Fruit fly (Drosophila melanogaster) whole organism, embryonic: Measurements from ENCODE around the gene eIF3l.

ENCODE experiments used
- Abd-B ChIP-seq: fragments of 200-800 bp; sonication (Bioruptor generic); optimal IDR thresholded peaks from 2 replicates; lab custom pipeline; 2018; ENCODE audit warnings: missing biosample characterization, mild to moderate bottlenecking, missing genetic modification characterization, moderate library complexity
- Bteb2 ChIP-seq: fragments of 200-800 bp; sonication (Bioruptor generic); optimal IDR thresholded peaks from 2 replicates; lab custom pipeline; 2016; ENCODE audit warnings: missing biosample characterization, missing genetic modification characterization
- CG13775 ChIP-seq: fragments of 200-800 bp; sonication (Bioruptor generic); optimal IDR thresholded peaks from 3 replicates; lab custom pipeline; 2017; ENCODE audit warnings: missing biosample characterization, mild to moderate bottlenecking, missing genetic modification characterization
- CG14050 ChIP-seq: fragments of 200-800 bp; sonication (Bioruptor generic); IDR thresholded peaks from 3 replicates; pipeline ENCODE4 v1.3.6; 2022; ENCODE audit warnings: missing biosample characterization, missing genetic modification characterization
- CG14667 ChIP-seq: fragments of 200-800 bp; sonication (Bioruptor generic); IDR thresholded peaks from 2 replicates; pipeline ENCODE4 v1.3.6; 2022; ENCODE audit warnings: missing biosample characterization, missing genetic modification characterization
- CG17328 ChIP-seq: fragments of 200-800 bp; sonication (Bioruptor generic); IDR thresholded peaks from 2 replicates; pipeline ENCODE4 v1.3.6; 2022; ENCODE audit warnings: missing biosample characterization, missing genetic modification characterization
- CG18262 ChIP-seq: fragments of 200-800 bp; optimal IDR thresholded peaks from 3 replicates; lab custom pipeline; 2019; ENCODE audit warnings: missing biosample characterization, mild to moderate bottlenecking, missing genetic modification characterization, moderate library complexity
- CG18764 ChIP-seq: fragments of 200-800 bp; sonication (Bioruptor generic); optimal IDR thresholded peaks from 3 replicates; lab custom pipeline; 2016; ENCODE audit warnings: missing biosample characterization, missing genetic modification characterization
- CG2129 ChIP-seq: fragments of 200-800 bp; sonication (Bioruptor generic); IDR thresholded peaks from 2 replicates; pipeline ENCODE4 v1.3.6; 2022; ENCODE audit warnings: missing biosample characterization, missing genetic modification characterization; ENCODE audit not compliant: partially characterized antibody
- CG2202 ChIP-seq: fragments of 200-800 bp; sonication (Bioruptor generic); optimal IDR thresholded peaks from 2 replicates; lab custom pipeline; 2018; ENCODE audit warnings: missing biosample characterization, mild to moderate bottlenecking, missing genetic modification characterization
- CG2678 ChIP-seq: fragments of 200-800 bp; sonication (Bioruptor generic); optimal IDR thresholded peaks from 3 replicates; lab custom pipeline; 2019; ENCODE audit warnings: missing biosample characterization, mild to moderate bottlenecking, missing genetic modification characterization, moderate library complexity
- CG2712 ChIP-seq: fragments of 200-800 bp; optimal IDR thresholded peaks from 3 replicates; lab custom pipeline; 2019; ENCODE audit warnings: missing biosample characterization, mild to moderate bottlenecking, missing genetic modification characterization, moderate library complexity
- CG32532 ChIP-seq: fragments of 200-800 bp; sonication (Bioruptor generic); IDR thresholded peaks from 2 replicates; pipeline ENCODE4 v1.3.6; 2022; ENCODE audit warnings: missing biosample characterization, missing genetic modification characterization
- CG32767 ChIP-seq: fragments of 200-800 bp; sonication (Bioruptor generic); IDR thresholded peaks from 2 replicates; pipeline ENCODE4 v1.3.6; 2022; ENCODE audit warnings: missing biosample characterization, missing genetic modification characterization
- CG4854 ChIP-seq: fragments of 200-800 bp; sonication (Bioruptor generic); optimal IDR thresholded peaks from 2 replicates; lab custom pipeline; 2016; ENCODE audit warnings: missing biosample characterization, missing genetic modification characterization, inconsistent platforms
- CG5180 ChIP-seq: fragments of 200-800 bp; sonication (Bioruptor generic); optimal IDR thresholded peaks from 3 replicates; lab custom pipeline; 2017; ENCODE audit warnings: missing biosample characterization, missing genetic modification characterization, mild to moderate bottlenecking, moderate library complexity, missing genetic modification reagents
- CG6175 ChIP-seq: fragments of 200-800 bp; sonication (Bioruptor generic); IDR thresholded peaks from 3 replicates; pipeline ENCODE4 v1.3.6; 2022; ENCODE audit warnings: missing biosample characterization, missing genetic modification characterization
- CG6254 ChIP-seq: fragments of 200-800 bp; sonication (Bioruptor generic); optimal IDR thresholded peaks from 3 replicates; lab custom pipeline; 2017; ENCODE audit warnings: mild to moderate bottlenecking, missing biosample characterization, missing genetic modification reagents, missing genetic modification characterization
- CG6683 ChIP-seq: fragments of 200-800 bp; sonication (Bioruptor generic); optimal IDR thresholded peaks from 2 replicates; lab custom pipeline; 2017; ENCODE audit warnings: missing biosample characterization, mild to moderate bottlenecking, missing genetic modification characterization, missing genetic modification reagents
- CG8359 ChIP-seq: fragments of 200-800 bp; sonication (Bioruptor generic); optimal IDR thresholded peaks from 2 replicates; lab custom pipeline; 2017; ENCODE audit warnings: missing biosample characterization, mild to moderate bottlenecking, missing genetic modification characterization, borderline replicate concordance
- CoRest ChIP-seq: fragments of 200-800 bp; sonication (Bioruptor generic); optimal IDR thresholded peaks from 3 replicates; lab custom pipeline; 2018; ENCODE audit warnings: missing biosample characterization, mild to moderate bottlenecking, missing genetic modification characterization, moderate library complexity
- E2f2 ChIP-seq: fragments of 200-800 bp; sonication (Bioruptor generic); IDR thresholded peaks from 2 replicates; pipeline ENCODE4 v1.3.6; 2022; ENCODE audit warnings: missing biosample characterization, missing genetic modification characterization
- HLHmδ ChIP-seq: fragments of 200-800 bp; sonication (Bioruptor generic); optimal IDR thresholded peaks from 2 replicates; lab custom pipeline; 2018; ENCODE audit warnings: missing biosample characterization, mild to moderate bottlenecking, missing genetic modification characterization, moderate library complexity
- Hmr ChIP-seq: fragments of 200-800 bp; sonication (Bioruptor generic); optimal IDR thresholded peaks from 3 replicates; lab custom pipeline; 2017; ENCODE audit warnings: mild to moderate bottlenecking, missing biosample characterization, missing genetic modification reagents, missing genetic modification characterization
- Hr51 ChIP-seq, 2 experiments: fragments of 200-800 bp; sonication (Bioruptor generic); optimal IDR thresholded peaks; 2 replicates in 1 of 2; 3 replicates in 1 of 2; lab custom pipeline; 2016 to 2018; ENCODE audit warnings: missing biosample characterization in 2 of 2, missing genetic modification characterization in 2 of 2, mild to moderate bottlenecking in 1 of 2, moderate library complexity in 1 of 2
- MBD-R2 ChIP-seq: fragments of 200-800 bp; sonication (Bioruptor generic); IDR thresholded peaks from 2 replicates; pipeline ENCODE4 v1.3.6; 2022; ENCODE audit warnings: missing biosample characterization, missing genetic modification characterization
- Oaz ChIP-seq: fragments of 200-800 bp; sonication (Bioruptor generic); IDR thresholded peaks from 2 replicates; pipeline ENCODE4 v1.3.6; 2022; ENCODE audit warnings: missing biosample characterization, missing genetic modification characterization
- Sin3A ChIP-seq: fragments of >200 bp; optimal IDR thresholded peaks from 2 replicates; lab custom pipeline; 2018
- Sry-δ ChIP-seq: fragments of 200-800 bp; sonication (Bioruptor generic); optimal IDR thresholded peaks from 2 replicates; lab custom pipeline; 2016; ENCODE audit warnings: missing biosample characterization, missing genetic modification characterization
- Taf1 ChIP-seq: fragments of 200-800 bp; sonication (Bioruptor generic); IDR thresholded peaks from 2 replicates; pipeline ENCODE4 v1.3.6; 2022; ENCODE audit warnings: missing biosample characterization, missing genetic modification characterization
- Xrp1 ChIP-seq: fragments of 200-800 bp; sonication (Bioruptor generic); IDR thresholded peaks from 2 replicates; pipeline ENCODE4 v1.3.6; 2022; ENCODE audit warnings: missing biosample characterization, missing genetic modification characterization
- ab ChIP-seq: fragments of 200-800 bp; sonication (Bioruptor generic); optimal IDR thresholded peaks from 2 replicates; lab custom pipeline; 2016; ENCODE audit warnings: missing biosample characterization, missing genetic modification characterization
- btn ChIP-seq: fragments of 200-800 bp; sonication (Bioruptor generic); optimal IDR thresholded peaks from 2 replicates; lab custom pipeline; 2016; ENCODE audit warnings: missing biosample characterization, missing genetic modification characterization
- corto ChIP-seq: fragments of 200-800 bp; sonication (Bioruptor generic); optimal IDR thresholded peaks from 2 replicates; lab custom pipeline; 2016; ENCODE audit warnings: missing biosample characterization, mild to moderate bottlenecking, missing genetic modification characterization, moderate library complexity
- disco-r ChIP-seq: fragments of 200-800 bp; sonication (Bioruptor generic); optimal IDR thresholded peaks from 2 replicates; lab custom pipeline; 2016; ENCODE audit warnings: missing biosample characterization, missing genetic modification characterization
- dmrt11E ChIP-seq: fragments of 200-800 bp; sonication (Bioruptor generic); optimal IDR thresholded peaks from 3 replicates; lab custom pipeline; 2018; ENCODE audit warnings: missing biosample characterization, mild to moderate bottlenecking, missing genetic modification characterization, moderate library complexity
- eve ChIP-seq, 2 experiments: fragments of >200 bp; optimal IDR thresholded peaks; 2 replicates each; lab custom pipeline; 2017; ENCODE audit warnings: missing biosample characterization in 2 of 2, missing genetic modification characterization in 2 of 2
- exex ChIP-seq: fragments of 200-800 bp; sonication (Bioruptor generic); optimal IDR thresholded peaks from 4 replicates; lab custom pipeline; 2018; ENCODE audit warnings: missing biosample characterization, mild to moderate bottlenecking, missing genetic modification characterization, moderate library complexity
- gce ChIP-seq: fragments of 200-800 bp; sonication (Bioruptor generic); IDR thresholded peaks from 3 replicates; pipeline ENCODE4 v1.3.6; 2022; ENCODE audit warnings: missing biosample characterization, missing genetic modification characterization
- kni ChIP-seq: fragments of 200-800 bp; sonication (Bioruptor generic); optimal IDR thresholded peaks from 3 replicates; lab custom pipeline; 2017; ENCODE audit warnings: mild to moderate bottlenecking, missing biosample characterization, missing genetic modification reagents, missing genetic modification characterization
- lmd ChIP-seq: fragments of 200-800 bp; sonication (Bioruptor generic); IDR thresholded peaks from 2 replicates; pipeline ENCODE4 v1.3.6; 2022; ENCODE audit warnings: missing biosample characterization, missing genetic modification characterization
- nerfin-1 ChIP-seq: fragments of 200-800 bp; sonication (Bioruptor generic); optimal IDR thresholded peaks from 3 replicates; lab custom pipeline; 2019; ENCODE audit warnings: missing biosample characterization, mild to moderate bottlenecking, missing genetic modification characterization, moderate library complexity
- otp ChIP-seq: fragments of 200-800 bp; sonication (Bioruptor generic); IDR thresholded peaks from 3 replicates; pipeline ENCODE4, ENCODE4 v1.3.6; 2022; ENCODE audit warnings: missing biosample characterization, missing genetic modification characterization
- pnt ChIP-seq: fragments of 200-800 bp; sonication (Bioruptor generic); optimal IDR thresholded peaks from 3 replicates; lab custom pipeline; 2016; ENCODE audit warnings: missing biosample characterization, missing genetic modification characterization
- sens ChIP-seq: fragments of 200-800 bp; sonication (Bioruptor generic); peaks from one replicate; lab custom pipeline; 2016; ENCODE audit warnings: missing biosample characterization, missing genetic modification characterization
- sim ChIP-seq: fragments of 200-800 bp; sonication (Bioruptor generic); IDR thresholded peaks from 2 replicates; pipeline ENCODE4 v1.3.6; 2022; ENCODE audit warnings: missing biosample characterization, missing genetic modification characterization
- slbo ChIP-seq: fragments of 200-800 bp; sonication (Bioruptor generic); IDR thresholded peaks from 2 replicates; pipeline ENCODE4 v1.3.6; 2022; ENCODE audit warnings: missing biosample characterization, missing genetic modification characterization
- sr ChIP-seq: fragments of 200-800 bp; sonication (Bioruptor generic); IDR thresholded peaks from 3 replicates; pipeline ENCODE4 v1.3.6; 2022; ENCODE audit warnings: missing biosample characterization, missing genetic modification characterization
- unpg ChIP-seq: fragments of 200-800 bp; sonication (Bioruptor generic); optimal IDR thresholded peaks from 3 replicates; lab custom pipeline; 2018; ENCODE audit warnings: missing biosample characterization, mild to moderate bottlenecking, missing genetic modification characterization, moderate library complexity
- wek ChIP-seq: fragments of 200-800 bp; sonication (Bioruptor generic); optimal IDR thresholded peaks from 3 replicates; lab custom pipeline; 2018; ENCODE audit warnings: missing biosample characterization, mild to moderate bottlenecking, missing genetic modification characterization, moderate library complexity

Gene eIF3l

DNA sequence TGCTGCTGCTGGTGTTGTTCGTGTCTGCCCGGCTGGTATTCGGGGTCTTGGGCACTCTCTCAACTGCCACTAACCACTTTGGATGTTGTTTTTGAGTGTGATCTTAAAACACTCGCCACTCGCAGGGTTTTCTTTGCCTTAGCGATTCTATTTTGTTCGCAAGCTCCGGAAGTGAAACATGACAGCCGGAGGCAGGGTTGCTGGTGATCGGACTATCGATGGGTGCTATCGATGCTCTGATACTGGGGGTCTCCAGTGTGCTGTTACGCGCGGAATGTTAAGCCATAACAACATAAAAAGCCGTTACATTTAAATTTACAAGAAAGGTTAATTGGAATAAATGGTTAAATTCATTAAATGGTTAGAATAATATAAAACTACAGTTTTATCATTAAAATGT is 20.9 kb downstream of the eIF3l start, which contains the start of gene yps (continued):
- peak; percentile 56; the same call in 1 of the 2 replicates for TF ChIP-seq Xrp1 (GFP tag; lab: Robert Waterston, UW)
- peak; percentile 78 for TF ChIP-seq E2f2 (GFP tag; lab: Robert Waterston, UW)
- peak; percentile 93 for TF ChIP-seq CG32532 (GFP tag; lab: Robert Waterston, UW)
- TF ChIP-seq CG32767 (GFP tag; lab: Robert Waterston, UW) = peak; percentile 72
- peak; percentile 89 for TF ChIP-seq Sry-δ (GFP tag; lab: Kevin White, UChicago)
- peak; percentile 83 to 95 for TF ChIP-seq Hr51 (GFP tag; optimal IDR thresholded peaks at IDR 0.05; lab: Kevin White, UChicago)
- peak; percentile 97 for TF ChIP-seq CG13775 (GFP tag; lab: Kevin White, UChicago)
- TF ChIP-seq corto (GFP tag; lab: Kevin White, UChicago) = peak; percentile 46
- TF ChIP-seq slbo (GFP tag; lab: Robert Waterston, UW) = peak; percentile 85
- TF ChIP-seq exex (tag; lab: Kevin White, UChicago) = peak; percentile 73
- peak; percentile 69; the same call in 1 of the 2 replicates for TF ChIP-seq lmd
- peak; percentile 89 for TF ChIP-seq nerfin-1 (tag; lab: Kevin White, UChicago)
- peak; percentile 93 for TF ChIP-seq Bteb2
- TF ChIP-seq dmrt11E (tag; lab: Kevin White, UChicago) = peak; percentile 81
- peak; percentile 33; the same call in 1 of the 2 replicates for TF ChIP-seq CG2129
- TF ChIP-seq eve (GFP tag; optimal IDR thresholded peaks at IDR 0.05; lab: Kevin White, UChicago) = no peak
- TF ChIP-seq unpg (GFP tag; lab: Kevin White, UChicago) = peak; percentile 91
- TF ChIP-seq gce (GFP tag; lab: Robert Waterston, UW) = peak; percentile 95; the same call in 2 of the 3 replicates
- peak; percentile 95 for TF ChIP-seq disco-r (GFP tag; lab: Kevin White, UChicago)
- TF ChIP-seq sim (GFP tag; lab: Robert Waterston, UW) = peak; percentile 90
- TF ChIP-seq CoRest (tag; lab: Kevin White, UChicago) = peak; percentile 84
- peak; percentile 39; the same call in 1 of the 2 replicates for TF ChIP-seq Taf1 (GFP tag; lab: Robert Waterston, UW)
- peak; percentile 98 for TF ChIP-seq sens (GFP tag; lab: Kevin White, UChicago)
- TF ChIP-seq ab (GFP tag; lab: Kevin White, UChicago) = no peak
- TF ChIP-seq btn (GFP tag; lab: Kevin White, UChicago) = peak; percentile 88
- TF ChIP-seq CG5180 = peak; percentile 86
- peak; percentile 100 for TF ChIP-seq HLHmδ (GFP tag; lab: Kevin White, UChicago)
- peak; percentile 72 for TF ChIP-seq Oaz (GFP tag; lab: Robert Waterston, UW)
- peak; percentile 91 for TF ChIP-seq CG6683 (GFP tag; lab: Kevin White, UChicago)
- TF ChIP-seq MBD-R2 (GFP tag; lab: Robert Waterston, UW) = peak; percentile 78; the same call in 1 of the 2 replicates
- no peak for TF ChIP-seq Abd-B
- TF ChIP-seq CG2678 (tag; lab: Kevin White, UChicago) = peak; percentile 84
- TF ChIP-seq CG18262 (tag; lab: Kevin White, UChicago) = peak; percentile 86
- TF ChIP-seq CG14050 (GFP tag; lab: Robert Waterston, UW) = peak; percentile 87
- TF ChIP-seq CG8359 (GFP tag; lab: Kevin White, UChicago) = peak; percentile 83
- peak; percentile 96 for TF ChIP-seq sr (GFP tag; lab: Robert Waterston, UW)
- peak; percentile 93 for TF ChIP-seq CG2202 (tag; lab: Kevin White, UChicago)
- TF ChIP-seq otp (GFP tag; lab: Robert Waterston, UW) = peak; percentile 97
- peak; percentile 93 for TF ChIP-seq CG18764 (GFP tag; lab: Kevin White, UChicago)
- peak; percentile 26 for TF ChIP-seq pnt (GFP tag; lab: Kevin White, UChicago)
- TF ChIP-seq CG4854 (GFP tag; lab: Kevin White, UChicago) = peak; percentile 92
- TF ChIP-seq kni (GFP tag; lab: Kevin White, UChicago) = peak; percentile 98
- peak; percentile 64; the same call in 1 of the 2 replicates for TF ChIP-seq CG14667 (GFP tag; lab: Robert Waterston, UW)
- TF ChIP-seq Hmr = peak; percentile 99
- peak; percentile 28 for TF ChIP-seq Sin3A
- peak; percentile 96 for TF ChIP-seq wek (GFP tag; lab: Kevin White, UChicago)
- peak; percentile 98 for TF ChIP-seq CG17328 (GFP tag; lab: Robert Waterston, UW)
- TF ChIP-seq CG6175 (GFP tag; lab: Robert Waterston, UW) = peak; percentile 87
- TF ChIP-seq CG6254 (GFP tag; lab: Kevin White, UChicago) = peak; percentile 90
- peak; percentile 91 for TF ChIP-seq CG2712 (tag; lab: Kevin White, UChicago)
